Worm (Caenorhabditis elegans) whole organism, late embryonic: ENCODE measurements around the gene bus-8B.

ENCODE experiments used
- ama-1 ChIP-seq: fragments of 150-350 bp; optimal IDR thresholded peaks from 2 replicates; lab custom pipeline; 2014
- ceh-9 ChIP-seq: sonication (generic microtip); optimal IDR thresholded peaks from 2 replicates; lab custom pipeline; 2016; ENCODE audit warnings: mild to moderate bottlenecking, missing genetic modification characterization, inconsistent platforms, missing compliant biosample characterization
- dmd-4 ChIP-seq: sonication (generic microtip); optimal IDR thresholded peaks from 2 replicates; lab custom pipeline; 2016; ENCODE audit warnings: borderline replicate concordance, missing genetic modification characterization, missing compliant biosample characterization
- fax-1 ChIP-seq: sonication (generic microtip); optimal IDR thresholded peaks from 2 replicates; lab custom pipeline; 2016; ENCODE audit warnings: missing genotype, missing genetic modification characterization, missing compliant biosample characterization
- fkh-10 ChIP-seq: fragments of 150-350 bp; optimal IDR thresholded peaks from 2 replicates; lab custom pipeline; 2014; ENCODE audit warnings: missing biosample characterization, missing genetic modification reagents, missing genetic modification characterization
- fkh-6 ChIP-seq: sonication (generic microtip); optimal IDR thresholded peaks from 2 replicates; lab custom pipeline; 2016; ENCODE audit warnings: missing genetic modification characterization, missing compliant biosample characterization
- hlh-30 ChIP-seq: sonication (generic microtip); optimal IDR thresholded peaks from 2 replicates; lab custom pipeline; 2017; ENCODE audit warnings: antibody characterized with exemption, missing genetic modification characterization, missing compliant biosample characterization; ENCODE audit not compliant: insufficient read depth
- nhr-11 ChIP-seq: fragments of 150-350 bp; optimal IDR thresholded peaks from 2 replicates; lab custom pipeline; 2014; ENCODE audit warnings: missing biosample characterization, missing genetic modification characterization
- pag-3 ChIP-seq: sonication (generic microtip); optimal IDR thresholded peaks from 2 replicates; lab custom pipeline; 2016; ENCODE audit warnings: missing compliant biosample characterization, missing genetic modification characterization, borderline replicate concordance
- pqm-1 ChIP-seq: sonication (generic microtip); optimal IDR thresholded peaks from 2 replicates; lab custom pipeline; 2016; ENCODE audit warnings: missing genetic modification characterization, missing compliant biosample characterization
- rnt-1 ChIP-seq: sonication (generic microtip); optimal IDR thresholded peaks from 2 replicates; lab custom pipeline; 2016; ENCODE audit warnings: missing genetic modification characterization, missing compliant biosample characterization
- zip-5 ChIP-seq: sonication (generic microtip); optimal IDR thresholded peaks from 2 replicates; lab custom pipeline; 2016; ENCODE audit warnings: missing genetic modification characterization, missing compliant biosample characterization

DNA sequence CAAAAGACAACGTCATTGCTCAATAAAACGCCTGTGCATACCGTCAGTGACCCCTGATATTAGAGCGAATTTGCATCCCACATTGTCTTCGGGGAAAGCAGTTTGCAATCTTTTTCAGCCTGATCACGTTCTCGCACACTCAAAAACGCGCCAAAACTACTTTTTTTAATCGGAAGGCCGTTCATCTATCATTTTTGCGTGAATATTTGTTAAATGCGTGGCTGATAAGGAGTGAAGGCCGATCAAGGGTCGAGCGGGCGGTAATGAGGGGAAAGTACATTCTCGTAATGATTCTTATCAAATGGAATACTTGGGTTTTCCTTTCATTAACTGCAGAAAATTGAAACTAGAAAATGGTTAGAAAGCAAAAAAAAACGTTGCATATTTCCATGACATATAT, 31.1 kb downstream of the bus-8B start:
- TF ChIP-seq ama-1 (lab: Kevin White, UChicago) (no peak), hlh-30 (no peak), fax-1 (tag; lab: Kevin White, UChicago) (no peak), pag-3 (no peak), fkh-6 (tag; lab: Kevin White, UChicago) (no peak), pqm-1 (tag; lab: Kevin White, UChicago) (no peak), fkh-10 (GFP tag; lab: Kevin White, UChicago) (no peak), nhr-11 (tag; lab: Kevin White, UChicago) (no peak), dmd-4 (tag; lab: Kevin White, UChicago) (no peak), rnt-1 (tag; lab: Kevin White, UChicago) (no peak), zip-5 (tag; lab: Kevin White, UChicago) (no peak), ceh-9 (tag; lab: Kevin White, UChicago) (no peak)
